Worm (Caenorhabditis elegans) whole organism, late embryonic: Measurements from ENCODE around the gene madf-8.

Source experiments
- T23F11.4 ChIP-seq: fragments of 200-800 bp; sonication (Bioruptor generic); optimal IDR thresholded peaks from 2 replicates; lab custom pipeline; 2018; ENCODE audit warnings: mild to moderate bottlenecking, missing genetic modification characterization, missing compliant biosample characterization
- ceh-6 ChIP-seq: fragments of 200-800 bp; sonication (Bioruptor generic); optimal IDR thresholded peaks from 2 replicates; lab custom pipeline; 2018; ENCODE audit warnings: mild to moderate bottlenecking, missing genetic modification characterization, missing compliant biosample characterization
- dmd-4 ChIP-seq: sonication (generic microtip); optimal IDR thresholded peaks from 2 replicates; lab custom pipeline; 2016; ENCODE audit warnings: borderline replicate concordance, missing genetic modification characterization, missing compliant biosample characterization
- ets-4 ChIP-seq: sonication (generic microtip); optimal IDR thresholded peaks from 2 replicates; lab custom pipeline; 2016; ENCODE audit warnings: missing genetic modification characterization, missing compliant biosample characterization
- fkh-10 ChIP-seq: fragments of 150-350 bp; optimal IDR thresholded peaks from 2 replicates; lab custom pipeline; 2014; ENCODE audit warnings: missing biosample characterization, missing genetic modification reagents, missing genetic modification characterization
- fkh-6 ChIP-seq: sonication (generic microtip); optimal IDR thresholded peaks from 2 replicates; lab custom pipeline; 2016; ENCODE audit warnings: missing genetic modification characterization, missing compliant biosample characterization
- mec-3 ChIP-seq: sonication (generic microtip); optimal IDR thresholded peaks from 2 replicates; lab custom pipeline; 2016; ENCODE audit warnings: borderline replicate concordance, missing genetic modification characterization, missing compliant biosample characterization
- nhr-11 ChIP-seq: fragments of 150-350 bp; optimal IDR thresholded peaks from 2 replicates; lab custom pipeline; 2014; ENCODE audit warnings: missing biosample characterization, missing genetic modification characterization
- pag-3 ChIP-seq: sonication (generic microtip); optimal IDR thresholded peaks from 2 replicates; lab custom pipeline; 2016; ENCODE audit warnings: missing compliant biosample characterization, missing genetic modification characterization, borderline replicate concordance
- pqm-1 ChIP-seq: sonication (generic microtip); optimal IDR thresholded peaks from 2 replicates; lab custom pipeline; 2016; ENCODE audit warnings: missing genetic modification characterization, missing compliant biosample characterization
- tbx-2 ChIP-seq: sonication (generic microtip); optimal IDR thresholded peaks from 2 replicates; lab custom pipeline; 2016; ENCODE audit warnings: missing genetic modification characterization, missing compliant biosample characterization
- unc-55 ChIP-seq: sonication (generic microtip); optimal IDR thresholded peaks from 2 replicates; lab custom pipeline; 2017; ENCODE audit warnings: missing biosample characterization, missing genetic modification reagents, missing genetic modification characterization

ce11 chrIII:3635844-3636243 lies 14.8 kb downstream of the madf-8 start, which contains the start of gene rilp-1:
- TF ChIP-seq fkh-6 (tag; lab: Kevin White, UChicago) (no peak), ceh-6 (no peak), mec-3 (no peak), pag-3 (tag; lab: Kevin White, UChicago) (no peak), T23F11.4 (GFP tag; lab: Kevin White, UChicago) (no peak), unc-55 (GFP tag; lab: Kevin White, UChicago) (no peak), pqm-1 (tag; lab: Kevin White, UChicago) (no peak), fkh-10 (GFP tag; lab: Kevin White, UChicago) (no peak), ets-4 (tag; lab: Kevin White, UChicago) (no peak), tbx-2 (tag; lab: Kevin White, UChicago) (no peak), nhr-11 (no peak), dmd-4 (tag; lab: Kevin White, UChicago) (no peak)
